Fruit fly (Drosophila melanogaster): ENCODE measurements around the gene ex.
A peak's percentile ranks its signal among the peaks of the same experiment; 100 is the strongest.

The ex gene

DNA sequence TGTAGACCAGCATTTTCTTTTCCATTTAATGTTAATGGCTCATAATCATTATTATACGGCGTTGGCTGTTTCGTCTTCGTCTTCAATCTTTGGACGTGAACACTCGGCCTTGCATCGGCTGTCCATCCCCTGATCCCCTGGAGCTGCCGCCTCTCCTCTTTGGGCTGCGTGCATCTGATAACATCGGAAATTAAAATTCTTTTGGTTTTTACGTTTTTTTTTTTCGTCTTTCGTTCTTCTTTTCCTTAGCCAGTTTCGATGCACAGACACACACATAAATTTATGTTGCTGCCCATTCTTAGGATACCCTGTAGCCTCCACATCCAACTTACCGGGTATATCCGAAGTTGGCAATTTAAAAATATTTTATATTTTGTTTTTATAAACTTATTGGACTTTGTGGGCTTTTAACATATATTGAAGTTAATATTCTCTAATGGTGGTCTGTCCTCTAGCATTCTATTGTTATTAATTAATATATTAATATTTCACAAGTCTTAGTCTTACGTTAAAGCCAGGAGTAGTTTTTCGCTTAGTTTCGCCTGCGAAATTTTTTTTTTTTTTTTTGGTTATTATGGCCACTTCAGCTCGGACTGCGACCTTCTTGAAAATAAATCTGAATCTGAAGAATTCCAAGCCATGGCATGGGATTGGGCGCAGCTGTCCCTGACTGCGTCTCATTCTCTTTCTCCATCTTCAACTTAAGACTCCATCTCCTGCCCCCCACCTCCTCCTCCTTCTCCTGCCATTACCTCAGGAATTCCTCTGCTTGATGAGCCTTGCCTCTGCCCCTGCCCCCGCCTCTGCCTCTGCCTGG is 9.8 kb downstream of the ex start (continued):
- no peak for TF ChIP-seq sc (optimal IDR thresholded peaks at IDR 0.05)
- TF ChIP-seq sc (GFP tag; optimal IDR thresholded peaks at IDR 0.05), result peak; percentile 45
- no peak for TF ChIP-seq Ada2b (GFP tag; IDR thresholded peaks at IDR 0.05)
- no peak for TF ChIP-seq NC2α (GFP tag; optimal IDR thresholded peaks at IDR 0.05)
- TF ChIP-seq Abd-B (GFP tag; optimal IDR thresholded peaks at IDR 0.05), result peak; percentile 9
- peak; percentile 73 for TF ChIP-seq crol (GFP tag; IDR thresholded peaks at IDR 0.05)
- TF ChIP-seq CG3281 (GFP tag; optimal IDR thresholded peaks at IDR 0.05), result no peak
- TF ChIP-seq HLH3B (GFP tag; IDR thresholded peaks at IDR 0.05), result no peak
- peak; percentile 38 for TF ChIP-seq Hr3 (GFP tag; optimal IDR thresholded peaks at IDR 0.05)
- no peak for TF ChIP-seq Rx (GFP tag; IDR thresholded peaks at IDR 0.05)
- TF ChIP-seq sens (GFP tag), result peak; percentile 73
- no peak for TF ChIP-seq CG12299 (tag; optimal IDR thresholded peaks at IDR 0.05)
- TF ChIP-seq HmgD (GFP tag; optimal IDR thresholded peaks at IDR 0.05), result no peak
- TF ChIP-seq CG7928 (GFP tag; optimal IDR thresholded peaks at IDR 0.05), result no peak
- TF ChIP-seq dpn (GFP tag; optimal IDR thresholded peaks at IDR 0.05), result no peak
- TF ChIP-seq CG4424 (GFP tag; optimal IDR thresholded peaks at IDR 0.05), result peak; percentile 60
- TF ChIP-seq CG30403 (GFP tag; optimal IDR thresholded peaks at IDR 0.05), result peak; percentile 42
- TF ChIP-seq CG18476 (GFP tag; optimal IDR thresholded peaks at IDR 0.05), result peak; percentile 1
- TF ChIP-seq CG5953 (GFP tag; IDR thresholded peaks at IDR 0.05), result no peak
- TF ChIP-seq Dip2 (GFP tag; IDR thresholded peaks at IDR 0.05), result no peak
- peak; percentile 39 for TF ChIP-seq CG11504 (tag; optimal IDR thresholded peaks at IDR 0.05)
- TF ChIP-seq odd (GFP tag; optimal IDR thresholded peaks at IDR 0.05), result no peak
- TF ChIP-seq Blimp-1 (GFP tag; optimal IDR thresholded peaks at IDR 0.05), result peak; percentile 46
- peak; percentile 88 for TF ChIP-seq CG2712 (tag; optimal IDR thresholded peaks at IDR 0.05)
- TF ChIP-seq CG10267 (tag; optimal IDR thresholded peaks at IDR 0.05), result peak; percentile 77
- TF ChIP-seq onecut (GFP tag; IDR thresholded peaks at IDR 0.05), result no peak
- TF ChIP-seq CG8478 (optimal IDR thresholded peaks at IDR 0.05), result no peak
- TF ChIP-seq PHDP (tag; optimal IDR thresholded peaks at IDR 0.05), result peak; percentile 14
- no peak for TF ChIP-seq CG12769 (tag; optimal IDR thresholded peaks at IDR 0.05)
- no peak; the same call in 2 of the 3 replicates for TF ChIP-seq CG7357 (GFP tag; IDR thresholded peaks at IDR 0.05)
- TF ChIP-seq nerfin-2 (GFP tag; IDR thresholded peaks at IDR 0.05; ENCODE audit: partially characterized antibody), result no peak
- no peak for TF ChIP-seq YL-1 (GFP tag; optimal IDR thresholded peaks at IDR 0.05)
- peak; percentile 58 for TF ChIP-seq CG30431 (GFP tag; optimal IDR thresholded peaks at IDR 0.05)
- no peak for TF ChIP-seq tx (GFP tag; optimal IDR thresholded peaks at IDR 0.05)
- no peak for TF ChIP-seq CG1233 (GFP tag; optimal IDR thresholded peaks at IDR 0.05)
- TF ChIP-seq CG4328 (GFP tag; optimal IDR thresholded peaks at IDR 0.05), result no peak
- peak; percentile 17; the same call in 1 of the 2 replicates for TF ChIP-seq esg (GFP tag; conservative IDR thresholded peaks at IDR 0.05)
- no peak for TF ChIP-seq CG12155 (GFP tag; optimal IDR thresholded peaks at IDR 0.05)
- no peak for TF ChIP-seq CG1603 (tag; optimal IDR thresholded peaks at IDR 0.05)
- TF ChIP-seq gfzf (GFP tag; optimal IDR thresholded peaks at IDR 0.05), result no peak
- TF ChIP-seq Dip3 (GFP tag; optimal IDR thresholded peaks at IDR 0.05), result no peak
- no peak for TF ChIP-seq ab (GFP tag; optimal IDR thresholded peaks at IDR 0.05)
- peak; percentile 58 for TF ChIP-seq grau (tag; optimal IDR thresholded peaks at IDR 0.05)
- TF ChIP-seq grn (GFP tag; optimal IDR thresholded peaks at IDR 0.05), result peak; percentile 67
- TF ChIP-seq CG14014 (GFP tag; IDR thresholded peaks at IDR 0.05), result no peak
- no peak for TF ChIP-seq Elba2 (GFP tag; optimal IDR thresholded peaks at IDR 0.05)
- TF ChIP-seq CG33557 (GFP tag; optimal IDR thresholded peaks at IDR 0.05), result peak; percentile 84
- TF ChIP-seq HmgZ (tag; optimal IDR thresholded peaks at IDR 0.05), result no peak
- peak; percentile 76 for TF ChIP-seq CG10959 (GFP tag; IDR thresholded peaks at IDR 0.05)
- TF ChIP-seq CG16815 (GFP tag; optimal IDR thresholded peaks at IDR 0.05), result peak; percentile 81
- peak; percentile 44; the same call in 1 of the 3 replicates for TF ChIP-seq CG11093 (GFP tag; IDR thresholded peaks at IDR 0.05)
